Fruit fly (Drosophila melanogaster): ENCODE results near the gene GCC88.

DNA sequence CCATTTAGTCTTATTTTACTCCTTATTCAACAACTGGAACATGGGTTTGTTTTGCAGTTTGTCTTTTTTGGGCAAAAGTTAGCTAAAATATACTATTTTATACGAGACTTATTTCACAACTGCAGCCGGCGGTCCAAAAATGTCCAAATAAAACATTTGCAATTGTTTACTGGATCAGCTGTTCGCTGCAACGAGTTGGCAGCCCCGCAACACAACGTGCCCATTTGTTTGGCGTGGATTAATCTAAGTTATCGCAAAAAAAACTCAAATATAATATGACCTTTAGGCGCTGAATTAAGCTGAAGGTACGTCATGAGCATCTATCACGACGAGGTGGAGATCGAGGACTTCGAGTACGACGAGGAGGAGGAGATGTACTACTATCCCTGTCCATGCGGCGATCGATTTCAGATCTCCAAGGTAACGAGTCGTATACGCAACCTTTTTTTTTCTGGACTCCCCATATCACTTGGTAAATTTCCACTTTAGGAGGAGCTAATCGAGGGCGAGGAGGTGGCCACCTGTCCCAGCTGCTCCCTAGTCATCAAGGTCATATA is 1.4 kb upstream of the GCC88 start, which contains the start of the genes CG17187 and Dph3:
- TF ChIP-seq psq (optimal IDR thresholded peaks at IDR 0.05) (no peak), Myc (optimal IDR thresholded peaks at IDR 0.05) (no peak)
